Worm (Caenorhabditis elegans) whole organism, early embryonic: ENCODE data around the gene sax-3.

Source experiments
- B0310.2 ChIP-seq: sonication (generic microtip); optimal IDR thresholded peaks from 2 replicates; lab custom pipeline; 2016; ENCODE audit warnings: mild to moderate bottlenecking, missing genetic modification characterization, missing compliant biosample characterization
- aly-1 ChIP-seq: sonication (generic microtip); optimal IDR thresholded peaks from 2 replicates; lab custom pipeline; 2016; ENCODE audit warnings: missing genetic modification characterization, missing compliant biosample characterization
- ama-1 ChIP-seq: fragments of 150-350 bp; optimal IDR thresholded peaks from 2 replicates; lab custom pipeline; 2014
- ceh-13 ChIP-seq: fragments of 200-800 bp; sonication (Bioruptor generic); optimal IDR thresholded peaks from 2 replicates; lab custom pipeline; 2018; ENCODE audit warnings: mild to moderate bottlenecking, missing genetic modification characterization, missing compliant biosample characterization
- ets-7 ChIP-seq: sonication (generic microtip); optimal IDR thresholded peaks from 2 replicates; lab custom pipeline; 2016; ENCODE audit warnings: missing genotype, missing genetic modification characterization, missing compliant biosample characterization
- flt-1 ChIP-seq: fragments of 200-800 bp; sonication (Bioruptor generic); IDR thresholded peaks from 2 replicates; pipeline ENCODE4 v1.3.6; 2022; ENCODE audit warnings: missing genetic modification characterization, missing compliant biosample characterization
- hmbx-1 ChIP-seq: sonication (generic microtip); optimal IDR thresholded peaks from 2 replicates; lab custom pipeline; 2016; ENCODE audit warnings: mild to moderate bottlenecking, missing genetic modification characterization, missing compliant biosample characterization
- hnd-1 ChIP-seq: sonication (generic microtip); optimal IDR thresholded peaks from 2 replicates; lab custom pipeline; 2016; ENCODE audit warnings: missing genetic modification characterization, missing compliant biosample characterization
- scrt-1 ChIP-seq: fragments of 200-800 bp; sonication (Bioruptor generic); IDR thresholded peaks from 2 replicates; pipeline ENCODE4 v1.3.6; 2022; ENCODE audit warnings: missing genetic modification characterization, missing compliant biosample characterization
- sea-1 ChIP-seq: fragments of 200-800 bp; sonication (Bioruptor generic); conservative IDR thresholded peaks from 2 replicates; pipeline ENCODE4 v1.3.6; 2022; ENCODE audit warnings: missing genetic modification characterization, missing compliant biosample characterization
- tbx-11 ChIP-seq: fragments of 200-800 bp; sonication (Bioruptor generic); IDR thresholded peaks from 2 replicates; pipeline ENCODE4 v1.3.6; 2022; ENCODE audit warnings: missing genetic modification characterization, missing compliant biosample characterization
- tra-4 ChIP-seq: sonication (generic microtip); optimal IDR thresholded peaks from 2 replicates; lab custom pipeline; 2017; ENCODE audit warnings: missing genetic modification characterization, missing compliant biosample characterization

DNA sequence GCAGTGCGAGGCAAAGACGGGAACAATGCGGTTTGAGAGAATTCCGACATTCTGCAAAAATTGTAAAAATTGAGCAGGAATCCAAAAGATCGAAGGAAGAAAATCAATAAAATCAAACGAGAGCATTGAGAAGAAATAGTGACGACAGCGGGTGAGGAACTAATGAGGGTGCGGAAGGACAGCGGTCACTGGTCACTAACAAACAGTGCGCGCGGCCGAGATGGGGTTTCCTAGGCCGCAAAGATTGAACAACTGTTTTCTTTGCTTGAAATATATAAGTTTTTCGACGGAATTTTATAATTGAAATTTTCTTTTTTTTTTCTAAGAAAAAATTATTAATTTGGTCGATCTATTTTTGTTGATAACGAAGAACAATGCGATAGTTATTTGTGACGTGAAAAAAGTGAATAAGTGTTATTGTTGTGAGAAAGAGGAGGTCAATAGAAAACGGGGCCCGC is 54.1 kb downstream of the sax-3 start, which contains the start of gene unc-78:
- TF ChIP-seq B0310.2 (tag; lab: Kevin White, UChicago), result no peak
- TF ChIP-seq ceh-13 (GFP tag; lab: Kevin White, UChicago), result no peak
- no peak for TF ChIP-seq ama-1
- TF ChIP-seq scrt-1 (GFP tag; lab: Robert Waterston, UW), result no peak
- no peak for TF ChIP-seq tbx-11 (GFP tag; lab: Robert Waterston, UW)
- no peak for TF ChIP-seq flt-1 (GFP tag; lab: Robert Waterston, UW)
- TF ChIP-seq aly-1, result peak; percentile 3
- no peak for TF ChIP-seq tra-4
- no peak for TF ChIP-seq hmbx-1
- TF ChIP-seq ets-7 (tag; lab: Kevin White, UChicago), result no peak
- no peak for TF ChIP-seq sea-1 (GFP tag; lab: Robert Waterston, UW)
- no peak for TF ChIP-seq hnd-1 (tag; lab: Kevin White, UChicago)
